Fruit fly (Drosophila melanogaster) Kc167 (cell line): ENCODE measurements around the gene CG43051.

Experiments
- insv ChIP-seq: fragments of >200 bp; optimal IDR thresholded peaks from 3 replicates; lab custom pipeline; 2018; ENCODE audit warnings: missing external identifiers
- psq ChIP-seq: fragments of >200 bp; optimal IDR thresholded peaks from 2 replicates; lab custom pipeline; 2017; ENCODE audit warnings: missing external identifiers

DNA sequence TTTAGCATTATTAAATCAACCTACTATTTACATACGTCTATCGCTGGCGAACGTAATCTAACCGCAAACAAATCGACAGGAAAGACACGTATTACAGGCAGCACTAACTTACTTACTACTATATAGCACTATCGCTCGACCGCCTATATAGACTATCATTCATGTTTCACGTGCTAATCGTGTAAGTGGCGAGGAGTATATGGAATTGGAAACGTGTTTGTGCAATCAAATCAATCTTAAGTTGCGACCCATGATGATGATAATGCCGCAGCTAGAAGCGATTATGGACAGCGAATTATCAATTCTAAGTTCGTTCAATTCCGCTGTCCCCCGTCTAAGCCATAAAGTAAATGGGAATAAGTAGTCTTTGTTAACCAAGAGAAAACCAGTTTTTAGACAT is 19.9 kb upstream of the CG43051 start:
- TF ChIP-seq insv (no peak), psq (lab: Kevin White, UChicago) (no peak)
